Worm (Caenorhabditis elegans) whole organism, young adult: ENCODE data around the gene alkb-7.

Experiments
- B0035.1 ChIP-seq: sonication (generic microtip); optimal IDR thresholded peaks from 2 replicates; lab custom pipeline; 2016; ENCODE audit warnings: missing genetic modification characterization, mild to moderate bottlenecking, missing compliant biosample characterization, missing genotype, missing genetic modification reagents
- B0261.1 ChIP-seq: sonication (generic microtip); optimal IDR thresholded peaks from 2 replicates; lab custom pipeline; 2016; ENCODE audit warnings: mild to moderate bottlenecking, missing genetic modification characterization, moderate library complexity, missing compliant biosample characterization
- F10E7.11 ChIP-seq: sonication (generic microtip); optimal IDR thresholded peaks from 2 replicates; lab custom pipeline; 2017; ENCODE audit warnings: mild to moderate bottlenecking, missing genetic modification characterization, moderate library complexity, missing compliant biosample characterization
- F33H1.4 ChIP-seq: fragments of 200-800 bp; sonication (Bioruptor generic); IDR thresholded peaks from 2 replicates; pipeline ENCODE4 v1.3.6; 2022; ENCODE audit warnings: missing genetic modification reagents, missing genetic modification characterization, missing compliant biosample characterization
- F37B4.10 ChIP-seq: fragments of 200-800 bp; sonication (Bioruptor generic); IDR thresholded peaks from 2 replicates; pipeline ENCODE4 v1.3.6; 2022; ENCODE audit warnings: missing genetic modification characterization, missing compliant biosample characterization
- F39B2.1 ChIP-seq: fragments of 200-800 bp; sonication (Bioruptor generic); IDR thresholded peaks from 2 replicates; pipeline ENCODE4 v1.3.6; 2022; ENCODE audit warnings: missing genetic modification reagents, missing genetic modification characterization, missing compliant biosample characterization
- F52B5.7 ChIP-seq: sonication (generic microtip); optimal IDR thresholded peaks from 2 replicates; lab custom pipeline; 2016; ENCODE audit warnings: mild to moderate bottlenecking, missing genetic modification characterization, missing compliant biosample characterization
- F55B11.4 ChIP-seq: sonication (generic microtip); optimal IDR thresholded peaks from 2 replicates; lab custom pipeline; 2016; ENCODE audit warnings: missing compliant biosample characterization, missing genetic modification characterization, borderline replicate concordance; ENCODE audit not compliant: insufficient read depth
- K12H6.12 ChIP-seq: fragments of 200-800 bp; sonication (Bioruptor generic); optimal IDR thresholded peaks from 2 replicates; lab custom pipeline; 2018; ENCODE audit warnings: mild to moderate bottlenecking, missing genetic modification characterization, missing compliant biosample characterization
- T07F8.4 ChIP-seq: sonication (generic microtip); optimal IDR thresholded peaks from 2 replicates; lab custom pipeline; 2016; ENCODE audit warnings: mild to moderate bottlenecking, missing genetic modification characterization, moderate library complexity, missing compliant biosample characterization
- T26A5.8 ChIP-seq: sonication (generic microtip); optimal IDR thresholded peaks from 2 replicates; lab custom pipeline; 2016; ENCODE audit warnings: missing genetic modification characterization, missing compliant biosample characterization
- Y79H2A.3 ChIP-seq: fragments of 200-800 bp; sonication (Bioruptor generic); conservative IDR thresholded peaks from 2 replicates; pipeline ENCODE4 v1.3.6; 2022; ENCODE audit warnings: missing genetic modification reagents, missing genetic modification characterization, missing compliant biosample characterization
- akir-1 ChIP-seq: fragments of 200-800 bp; sonication (Bioruptor generic); optimal IDR thresholded peaks from 2 replicates; lab custom pipeline; 2018; ENCODE audit warnings: mild to moderate bottlenecking, missing genetic modification characterization, moderate library complexity, missing compliant biosample characterization
- aptf-2 ChIP-seq: fragments of 200-800 bp; sonication (Bioruptor generic); conservative IDR thresholded peaks from 2 replicates; pipeline ENCODE4 v1.3.6; 2022; ENCODE audit warnings: missing genetic modification reagents, missing genetic modification characterization, missing compliant biosample characterization
- atf-7 ChIP-seq: sonication (generic microtip); optimal IDR thresholded peaks from 2 replicates; lab custom pipeline; 2017; ENCODE audit warnings: mild to moderate bottlenecking, missing genetic modification characterization, missing compliant biosample characterization
- bed-2 ChIP-seq: fragments of 200-800 bp; sonication (Bioruptor generic); IDR thresholded peaks from 2 replicates; pipeline ENCODE4 v1.3.6; 2022; ENCODE audit warnings: missing genetic modification reagents, missing genetic modification characterization, missing compliant biosample characterization
- ccch-3 ChIP-seq: fragments of 200-800 bp; sonication (Bioruptor generic); optimal IDR thresholded peaks from 2 replicates; lab custom pipeline; 2018; ENCODE audit warnings: mild to moderate bottlenecking, missing genetic modification characterization, missing compliant biosample characterization
- cebp-1 ChIP-seq, 2 experiments: fragments of 200-800 bp in 1 of 2; sonication (Bioruptor generic) in 1 of 2; sonication (generic microtip) in 1 of 2; IDR thresholded peaks in 1 of 2; optimal IDR thresholded peaks in 1 of 2; 2 replicates each; pipeline versions ENCODE4 v1.3.6 to Lab custom; 2017 to 2022; ENCODE audit warnings: missing compliant biosample characterization in 2 of 2, missing genetic modification characterization in 2 of 2, mild to moderate bottlenecking in 1 of 2, missing genetic modification reagents in 1 of 2, moderate library complexity in 1 of 2
- ceh-40 ChIP-seq: fragments of 200-800 bp; sonication (Bioruptor generic); IDR thresholded peaks from 2 replicates; pipeline ENCODE4 v1.3.6; 2022; ENCODE audit warnings: missing genetic modification characterization, missing compliant biosample characterization
- dpff-1 ChIP-seq: sonication (generic microtip); optimal IDR thresholded peaks from 2 replicates; lab custom pipeline; 2017; ENCODE audit warnings: mild to moderate bottlenecking, missing genetic modification characterization, missing compliant biosample characterization
- dpl-1 ChIP-seq: fragments of 150-350 bp; optimal IDR thresholded peaks from 2 replicates; lab custom pipeline; 2014; ENCODE audit warnings: missing biosample characterization, missing genetic modification reagents, missing genetic modification characterization
- efl-1 ChIP-seq: fragments of 150-350 bp; optimal IDR thresholded peaks from 2 replicates; lab custom pipeline; 2014; ENCODE audit warnings: missing biosample characterization, missing genetic modification reagents, missing genetic modification characterization
- egl-18 ChIP-seq: fragments of 200-800 bp; sonication (Bioruptor generic); IDR thresholded peaks from 2 replicates; pipeline ENCODE4 v1.3.6; 2022; ENCODE audit warnings: missing genetic modification reagents, missing genetic modification characterization, missing compliant biosample characterization
- ets-4 ChIP-seq: fragments of 200-800 bp; sonication (Bioruptor generic); optimal IDR thresholded peaks from 2 replicates; lab custom pipeline; 2018; ENCODE audit warnings: mild to moderate bottlenecking, missing genetic modification characterization, missing compliant biosample characterization
- hlh-26 ChIP-seq: fragments of 200-800 bp; sonication (Bioruptor generic); conservative IDR thresholded peaks from 2 replicates; pipeline ENCODE4 v1.3.6; 2022; ENCODE audit warnings: missing genetic modification reagents, missing genetic modification characterization, missing compliant biosample characterization
- hmg-1.2 ChIP-seq: fragments of 200-800 bp; sonication (Bioruptor generic); IDR thresholded peaks from 2 replicates; pipeline ENCODE4 v1.3.6; 2022; ENCODE audit warnings: missing genetic modification reagents, missing genetic modification characterization, missing compliant biosample characterization
- let-526 ChIP-seq: fragments of 200-800 bp; sonication (Bioruptor generic); IDR thresholded peaks from 2 replicates; pipeline ENCODE4 v1.3.6; 2022; ENCODE audit warnings: missing genetic modification reagents, missing genetic modification characterization, missing compliant biosample characterization
- lin-35 ChIP-seq, 3 experiments: fragments of 150-350 bp in 2 of 3; sonication (generic microtip) in 1 of 3; optimal IDR thresholded peaks; 2 replicates each; lab custom pipeline; 2014 to 2018; ENCODE audit warnings: missing biosample characterization in 3 of 3, missing genetic modification characterization in 3 of 3, missing genetic modification reagents in 3 of 3
- lsl-1 ChIP-seq: fragments of 200-800 bp; sonication (Bioruptor generic); optimal IDR thresholded peaks from 2 replicates; lab custom pipeline; 2018; ENCODE audit warnings: mild to moderate bottlenecking, missing genetic modification characterization, moderate library complexity, missing compliant biosample characterization
- lsy-27 ChIP-seq: sonication (generic microtip); optimal IDR thresholded peaks from 2 replicates; lab custom pipeline; 2017; ENCODE audit warnings: missing genetic modification characterization, mild to moderate bottlenecking, missing compliant biosample characterization, antibody characterized with exemption, missing genotype, borderline replicate concordance; ENCODE audit not compliant: insufficient read depth
- madf-3 ChIP-seq: fragments of 200-800 bp; sonication (Bioruptor generic); IDR thresholded peaks from 2 replicates; pipeline ENCODE4 v1.3.6; 2022; ENCODE audit warnings: missing genetic modification reagents, missing genetic modification characterization, missing compliant biosample characterization
- madf-6 ChIP-seq: fragments of 200-800 bp; sonication (Bioruptor generic); IDR thresholded peaks from 2 replicates; pipeline ENCODE4 v1.3.6; 2022; ENCODE audit warnings: missing genetic modification reagents, missing genetic modification characterization, missing compliant biosample characterization
- mcd-1 ChIP-seq: fragments of 200-800 bp; sonication (Bioruptor generic); IDR thresholded peaks from 2 replicates; pipeline ENCODE4 v1.3.6; 2022; ENCODE audit warnings: missing genetic modification reagents, missing genetic modification characterization, missing compliant biosample characterization
- nfya-1 ChIP-seq: sonication (generic microtip); optimal IDR thresholded peaks from 2 replicates; lab custom pipeline; 2017; ENCODE audit warnings: antibody characterized with exemption, missing compliant biosample characterization, missing genetic modification characterization, borderline replicate concordance; ENCODE audit not compliant: insufficient read depth
- nhr-80 ChIP-seq: sonication (generic microtip); optimal IDR thresholded peaks from 2 replicates; lab custom pipeline; 2016; ENCODE audit warnings: missing genetic modification characterization, missing compliant biosample characterization
- pbrm-1 ChIP-seq: fragments of 200-800 bp; sonication (Bioruptor generic); IDR thresholded peaks from 2 replicates; pipeline ENCODE4 v1.3.6; 2022; ENCODE audit warnings: missing genetic modification reagents, missing genetic modification characterization, missing compliant biosample characterization
- repo-1 ChIP-seq: sonication (generic microtip); optimal IDR thresholded peaks from 2 replicates; lab custom pipeline; 2017; ENCODE audit warnings: mild to moderate bottlenecking, missing genetic modification characterization, missing compliant biosample characterization
- snpc-1.3 ChIP-seq: sonication (generic microtip); optimal IDR thresholded peaks from 2 replicates; lab custom pipeline; 2017; ENCODE audit warnings: missing genetic modification characterization, mild to moderate bottlenecking, missing compliant biosample characterization, antibody characterized with exemption, moderate library complexity, missing genotype, missing genetic modification reagents; ENCODE audit not compliant: insufficient read depth
- sptf-2 ChIP-seq: fragments of 200-800 bp; sonication (Bioruptor generic); optimal IDR thresholded peaks from 2 replicates; lab custom pipeline; 2018; ENCODE audit warnings: mild to moderate bottlenecking, missing genetic modification characterization, missing compliant biosample characterization
- tlf-1 ChIP-seq: fragments of 200-800 bp; sonication (Bioruptor generic); optimal IDR thresholded peaks from 2 replicates; lab custom pipeline; 2018; ENCODE audit warnings: mild to moderate bottlenecking, missing genetic modification characterization, missing compliant biosample characterization
- unc-62 ChIP-seq: fragments of 150-350 bp; optimal IDR thresholded peaks from 2 replicates; lab custom pipeline; 2014; ENCODE audit warnings: missing biosample characterization, missing genetic modification reagents, missing genetic modification characterization
- zim-3 ChIP-seq: sonication (generic microtip); optimal IDR thresholded peaks from 2 replicates; lab custom pipeline; 2017; ENCODE audit warnings: mild to moderate bottlenecking, missing genetic modification characterization, moderate library complexity, missing compliant biosample characterization
- ztf-18 ChIP-seq: sonication (generic microtip); optimal IDR thresholded peaks from 2 replicates; lab custom pipeline; 2016; ENCODE audit warnings: missing genotype, mild to moderate bottlenecking, missing genetic modification characterization, missing compliant biosample characterization
- ztf-22 ChIP-seq: fragments of 200-800 bp; sonication (Bioruptor generic); optimal IDR thresholded peaks from 2 replicates; lab custom pipeline; 2018; ENCODE audit warnings: mild to moderate bottlenecking, missing genetic modification characterization, moderate library complexity, missing compliant biosample characterization

alkb-7 gene

DNA sequence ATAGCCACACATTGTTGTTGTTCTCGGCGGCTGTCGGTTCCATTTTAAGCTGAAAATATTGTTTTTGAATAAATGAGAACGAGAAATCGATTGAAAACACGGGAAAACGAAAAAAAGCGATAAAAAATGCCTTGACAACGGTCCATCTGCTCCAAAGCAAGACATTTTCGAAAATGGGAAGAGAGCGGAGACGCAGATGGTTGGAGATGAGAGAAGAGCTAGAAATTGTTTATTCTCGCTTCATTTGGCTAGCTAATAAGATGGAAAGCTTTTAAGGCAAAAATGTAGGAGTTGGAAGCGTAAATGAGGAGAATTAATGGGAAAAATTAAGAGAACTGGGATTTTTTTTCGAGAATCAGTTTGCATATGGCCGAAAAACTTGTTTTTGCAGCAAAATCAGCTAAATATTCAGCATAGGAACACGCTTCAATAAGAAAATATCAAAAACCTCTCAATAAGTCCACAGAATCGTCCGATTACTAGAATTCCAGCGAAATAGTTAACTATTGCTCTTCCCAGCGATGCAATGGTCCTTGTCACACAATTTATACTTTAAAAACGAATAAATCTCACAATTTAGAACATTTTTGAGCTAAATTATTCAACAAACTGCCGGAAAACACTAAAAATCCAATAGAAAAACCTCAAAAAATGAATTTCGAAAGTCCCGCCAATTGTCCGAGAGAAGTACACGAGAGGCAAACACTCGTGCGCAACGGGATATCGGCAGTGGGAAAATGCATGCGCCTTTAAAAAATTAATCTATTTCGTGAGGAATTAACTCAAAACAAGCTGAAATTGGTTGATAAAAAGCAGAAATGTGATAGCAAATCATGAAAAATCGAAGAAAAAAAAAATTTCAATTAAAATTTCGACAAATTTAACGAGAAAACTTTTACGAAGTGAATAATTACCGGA is 49.4 kb downstream of the alkb-7 start, which contains the start of gene pisy-1 (continued):
- no peak for TF ChIP-seq cebp-1 (GFP tag; IDR thresholded peaks at IDR 0.05; lab: Robert Waterston, UW)
- TF ChIP-seq cebp-1 (tag; optimal IDR thresholded peaks at IDR 0.05; lab: Kevin White, UChicago): peak; percentile 51
- peak; percentile 61 for TF ChIP-seq madf-3 (GFP tag; lab: Robert Waterston, UW)
- TF ChIP-seq akir-1 (GFP tag; lab: Kevin White, UChicago): no peak
- peak; percentile 28 for TF ChIP-seq madf-6 (GFP tag; lab: Robert Waterston, UW)
- TF ChIP-seq snpc-1.3 (tag; lab: Kevin White, UChicago): peak; percentile 31
- peak; percentile 58; the same call in 1 of the 2 replicates for TF ChIP-seq Y79H2A.3 (GFP tag; lab: Robert Waterston, UW)
- 0 out of 2 replicates have a peak, but pooled peaks have one; percentile 16 for TF ChIP-seq ceh-40 (GFP tag; lab: Robert Waterston, UW)
- TF ChIP-seq efl-1 (GFP tag; lab: Kevin White, UChicago): peak; percentile 13
- TF ChIP-seq lsl-1: peak; percentile 14

DNA sequence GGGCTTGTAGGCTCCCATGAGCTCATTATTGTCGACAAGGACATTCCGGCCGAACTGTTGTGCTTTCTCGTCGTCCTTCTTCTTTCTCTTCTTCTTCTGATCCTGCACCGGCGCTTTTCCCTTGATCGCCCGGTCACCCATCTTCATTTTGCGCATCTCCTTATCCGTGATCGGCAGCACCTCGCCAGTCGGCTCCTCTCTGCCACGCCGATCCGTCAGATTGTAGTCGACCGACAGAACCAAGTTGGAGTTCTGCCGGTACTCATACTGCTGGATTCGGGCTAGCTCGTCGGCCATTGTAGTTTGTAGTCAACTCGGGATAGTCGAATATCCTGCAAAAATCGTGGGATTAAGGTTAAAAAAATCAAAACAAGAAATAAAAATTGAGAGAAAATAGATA is 51.4 kb downstream of the alkb-7 start, which contains the start of gene snrp-200:
Gene snrp-200, minus strand, starts transcription at position 332 of the 400 bp plus-strand sequence.
- TF ChIP-seq mcd-1 (no peak), efl-1 (GFP tag; lab: Kevin White, UChicago) (no peak), aptf-2 (GFP tag; lab: Robert Waterston, UW) (no peak), F39B2.1 (GFP tag; lab: Robert Waterston, UW) (peak; percentile 23; the same call in 1 of the 2 replicates), ccch-3 (GFP tag; lab: Kevin White, UChicago) (no peak), pbrm-1 (GFP tag; lab: Robert Waterston, UW) (no peak), tlf-1 (GFP tag; lab: Kevin White, UChicago) (no peak), hlh-26 (GFP tag; lab: Robert Waterston, UW) (no peak), F52B5.7 (peak; percentile 93), F33H1.4 (no peak), egl-18 (no peak), lsy-27 (no peak), T26A5.8 (tag; lab: Kevin White, UChicago) (peak; percentile 36), ztf-22 (GFP tag; lab: Kevin White, UChicago) (no peak), zim-3 (peak; percentile 79), atf-7 (peak; percentile 53), F37B4.10 (GFP tag; lab: Robert Waterston, UW) (no peak), dpl-1 (GFP tag; lab: Kevin White, UChicago) (no peak), bed-2 (no peak), madf-6 (GFP tag; lab: Robert Waterston, UW) (peak; percentile 71), nfya-1 (tag; lab: Kevin White, UChicago) (no peak), T07F8.4 (no peak), madf-3 (GFP tag; lab: Robert Waterston, UW) (peak; percentile 83), dpff-1 (tag; lab: Kevin White, UChicago) (peak; percentile 15), B0035.1 (tag; lab: Kevin White, UChicago) (no peak), unc-62 (GFP tag; lab: Kevin White, UChicago) (no peak), K12H6.12 (tag; lab: Kevin White, UChicago) (no peak), hmg-1.2 (GFP tag; lab: Robert Waterston, UW) (0 out of 2 replicates have a peak, but pooled peaks have one; percentile 20), sptf-2 (GFP tag; lab: Kevin White, UChicago) (no peak), let-526 (GFP tag; lab: Robert Waterston, UW) (no peak), B0261.1 (tag; lab: Kevin White, UChicago) (no peak), F10E7.11 (tag; lab: Kevin White, UChicago) (no peak), lin-35 (GFP tag; optimal IDR thresholded peaks at IDR 0.05; lab: Kevin White, UChicago) (no peak), nhr-80 (no peak), repo-1 (tag; lab: Kevin White, UChicago) (no peak), ztf-18 (tag; lab: Kevin White, UChicago) (no peak), F55B11.4 (tag; lab: Kevin White, UChicago) (no peak), ets-4 (GFP tag; lab: Kevin White, UChicago) (no peak)
